Comparison of ENCODE assay signal across 2 fruit fly cellular contexts in genomic region chr3L:15531423-15532325, dm6.
TF ChIP-seq lines count a peak whose summit lies in the region.

TSS of gene CG43248 (minus strand) at chr3L:15531473.

- TF ChIP-seq CTCF in whole organism, embryonic (GFP tag; optimal IDR thresholded peaks at IDR 0.05; lab: Kevin White, UChicago), result no peak

TF ChIP-seq in whole organism, adult, 20 proteins besides CTCF, POLR2A, EP300 and RAD21:
- peak; percentile 85 for TF ChIP-seq cic (GFP tag; optimal IDR thresholded peaks at IDR 0.05; lab: Kevin White, UChicago)
- TF ChIP-seq kay (GFP tag; lab: Kevin White, UChicago; ENCODE audit: borderline replicate concordance), result no peak

TF ChIP-seq in whole organism, embryonic, 481 proteins besides CTCF, POLR2A, EP300 and RAD21:
- TF ChIP-seq Chrac-16 (GFP tag; optimal IDR thresholded peaks at IDR 0.05; lab: Kevin White, UChicago), result no peak
- peak; percentile 11 for TF ChIP-seq Med (GFP tag; lab: Kevin White, UChicago)
- peak; percentile 54 for TF ChIP-seq CG7745 (tag; optimal IDR thresholded peaks at IDR 0.05; lab: Kevin White, UChicago)
- no peak for TF ChIP-seq CG15011 (GFP tag; optimal IDR thresholded peaks at IDR 0.05; lab: Kevin White, UChicago)
- peak; percentile 82 for TF ChIP-seq exex (tag; optimal IDR thresholded peaks at IDR 0.05; lab: Kevin White, UChicago)
- peak; percentile 42 for TF ChIP-seq CG15479 (GFP tag; optimal IDR thresholded peaks at IDR 0.05; lab: Kevin White, UChicago)
- peak; percentile 11 for TF ChIP-seq twi (tag; optimal IDR thresholded peaks at IDR 0.05; lab: Kevin White, UChicago)
- peak; percentile 77 for TF ChIP-seq sens (GFP tag; lab: Kevin White, UChicago)
- peak; percentile 32; the same call in 1 of the 2 replicates for TF ChIP-seq vvl (GFP tag; IDR thresholded peaks at IDR 0.05; lab: Robert Waterston, UW)
- TF ChIP-seq Drgx (GFP tag; IDR thresholded peaks at IDR 0.05; lab: Robert Waterston, UW), result no peak
- TF ChIP-seq CG10274 (GFP tag; optimal IDR thresholded peaks at IDR 0.05; lab: Kevin White, UChicago), result peak; percentile 61
- TF ChIP-seq Blimp-1 (GFP tag; optimal IDR thresholded peaks at IDR 0.05; lab: Kevin White, UChicago), result peak; percentile 30
- no peak for TF ChIP-seq CG10543 (GFP tag; optimal IDR thresholded peaks at IDR 0.05; lab: Kevin White, UChicago)
- TF ChIP-seq Hey (tag; optimal IDR thresholded peaks at IDR 0.05; lab: Kevin White, UChicago), result peak; percentile 21
TF ChIP-seq in whole organism, embryonic: peak in this region for 10.
